Worm (Caenorhabditis elegans) whole organism, L4 larva: ENCODE data around the gene ins-22.

Experiments
- egl-27 ChIP-seq: sonication (generic microtip); optimal IDR thresholded peaks from 3 replicates; lab custom pipeline; 2017; ENCODE audit warnings: missing biosample characterization, missing genetic modification reagents, missing genetic modification characterization
- egl-43 ChIP-seq: fragments of 200-800 bp; sonication (Bioruptor generic); IDR thresholded peaks from 2 replicates; pipeline ENCODE4 v1.3.6; 2022; ENCODE audit warnings: missing genetic modification reagents, missing genetic modification characterization, missing compliant biosample characterization
- nhr-25 ChIP-seq: sonication (generic microtip); optimal IDR thresholded peaks from 2 replicates; lab custom pipeline; 2017; ENCODE audit warnings: missing genetic modification characterization, mild to moderate bottlenecking, missing compliant biosample characterization, antibody characterized with exemption, moderate library complexity, borderline replicate concordance; ENCODE audit not compliant: insufficient read depth
- snpc-4 ChIP-seq: fragments of 150-350 bp; optimal IDR thresholded peaks from 2 replicates; lab custom pipeline; 2014; ENCODE audit warnings: missing biosample characterization, missing genetic modification characterization

ce11 chrIII:10030549-10030948 lies 4.5 kb downstream of the ins-22 start, which contains the start of gene M04D8.4:
- TF ChIP-seq snpc-4 (tag; lab: Kevin White, UChicago), result no peak
- TF ChIP-seq egl-43 (GFP tag; lab: Robert Waterston, UW), result no peak
- no peak for TF ChIP-seq nhr-25
- TF ChIP-seq egl-27 (tag; lab: Kevin White, UChicago), result no peak
